Worm (Caenorhabditis elegans) whole organism, young adult: ENCODE results near the gene tufm-1.

Experiments used
- B0019.2 ChIP-seq: fragments of 200-800 bp; sonication (Bioruptor generic); conservative IDR thresholded peaks from 2 replicates; pipeline ENCODE4 v1.3.6; 2022; ENCODE audit warnings: missing genetic modification reagents, missing genetic modification characterization, missing compliant biosample characterization
- B0035.1 ChIP-seq: sonication (generic microtip); optimal IDR thresholded peaks from 2 replicates; lab custom pipeline; 2016; ENCODE audit warnings: missing genetic modification characterization, mild to moderate bottlenecking, missing compliant biosample characterization, missing genotype, missing genetic modification reagents
- B0336.3 ChIP-seq: fragments of 200-800 bp; sonication (Bioruptor generic); IDR thresholded peaks from 2 replicates; pipeline ENCODE4 v1.3.6; 2022; ENCODE audit warnings: missing genetic modification characterization, missing compliant biosample characterization
- C17E4.6 ChIP-seq: fragments of 200-800 bp; sonication (Bioruptor generic); IDR thresholded peaks from 2 replicates; pipeline ENCODE4 v1.3.6; 2022; ENCODE audit warnings: missing genetic modification reagents, missing genetic modification characterization, missing compliant biosample characterization
- D2030.7 ChIP-seq: fragments of 200-800 bp; sonication (Bioruptor generic); IDR thresholded peaks from 2 replicates; pipeline ENCODE4 v1.3.6; 2022; ENCODE audit warnings: missing genetic modification reagents, missing genetic modification characterization, missing compliant biosample characterization
- F33H1.4 ChIP-seq: fragments of 200-800 bp; sonication (Bioruptor generic); IDR thresholded peaks from 2 replicates; pipeline ENCODE4 v1.3.6; 2022; ENCODE audit warnings: missing genetic modification reagents, missing genetic modification characterization, missing compliant biosample characterization
- F37B4.10 ChIP-seq: fragments of 200-800 bp; sonication (Bioruptor generic); IDR thresholded peaks from 2 replicates; pipeline ENCODE4 v1.3.6; 2022; ENCODE audit warnings: missing genetic modification characterization, missing compliant biosample characterization
- F49E8.2 ChIP-seq: sonication (generic microtip); optimal IDR thresholded peaks from 3 replicates; lab custom pipeline; 2017; ENCODE audit warnings: missing genetic modification characterization, mild to moderate bottlenecking, missing compliant biosample characterization, antibody characterized with exemption, moderate library complexity; ENCODE audit not compliant: insufficient read depth
- Y53F4B.3 ChIP-seq: fragments of 200-800 bp; sonication (Bioruptor generic); IDR thresholded peaks from 2 replicates; pipeline ENCODE4 v1.3.6; 2022; ENCODE audit warnings: missing genetic modification reagents, missing genetic modification characterization, missing compliant biosample characterization
- Y95B8A.8 ChIP-seq: fragments of 200-800 bp; sonication (Bioruptor generic); IDR thresholded peaks from 2 replicates; pipeline ENCODE4 v1.3.6; 2022; ENCODE audit warnings: missing genetic modification reagents, missing genetic modification characterization, missing compliant biosample characterization
- aptf-2 ChIP-seq: fragments of 200-800 bp; sonication (Bioruptor generic); conservative IDR thresholded peaks from 2 replicates; pipeline ENCODE4 v1.3.6; 2022; ENCODE audit warnings: missing genetic modification reagents, missing genetic modification characterization, missing compliant biosample characterization
- atf-7 ChIP-seq: sonication (generic microtip); optimal IDR thresholded peaks from 2 replicates; lab custom pipeline; 2017; ENCODE audit warnings: mild to moderate bottlenecking, missing genetic modification characterization, missing compliant biosample characterization
- bed-2 ChIP-seq: fragments of 200-800 bp; sonication (Bioruptor generic); IDR thresholded peaks from 2 replicates; pipeline ENCODE4 v1.3.6; 2022; ENCODE audit warnings: missing genetic modification reagents, missing genetic modification characterization, missing compliant biosample characterization
- ceh-100 ChIP-seq: fragments of 200-800 bp; sonication (Bioruptor generic); IDR thresholded peaks from 2 replicates; pipeline ENCODE4 v1.3.6; 2022; ENCODE audit warnings: missing genetic modification reagents, missing genetic modification characterization, missing compliant biosample characterization
- ceh-40 ChIP-seq: fragments of 200-800 bp; sonication (Bioruptor generic); IDR thresholded peaks from 2 replicates; pipeline ENCODE4 v1.3.6; 2022; ENCODE audit warnings: missing genetic modification characterization, missing compliant biosample characterization
- ceh-79 ChIP-seq: sonication (generic microtip); optimal IDR thresholded peaks from 2 replicates; lab custom pipeline; 2017; ENCODE audit warnings: mild to moderate bottlenecking, missing genetic modification characterization, missing compliant biosample characterization
- dox-1 ChIP-seq: fragments of 200-800 bp; sonication (Bioruptor generic); IDR thresholded peaks from 2 replicates; pipeline ENCODE4 v1.3.6; 2022; ENCODE audit warnings: missing genetic modification reagents, missing genetic modification characterization, missing compliant biosample characterization
- egl-44 ChIP-seq: fragments of 200-800 bp; sonication (Bioruptor generic); IDR thresholded peaks from 2 replicates; pipeline ENCODE4 v1.3.6; 2022; ENCODE audit warnings: missing genetic modification reagents, missing genetic modification characterization, missing compliant biosample characterization
- hlh-26 ChIP-seq: fragments of 200-800 bp; sonication (Bioruptor generic); conservative IDR thresholded peaks from 2 replicates; pipeline ENCODE4 v1.3.6; 2022; ENCODE audit warnings: missing genetic modification reagents, missing genetic modification characterization, missing compliant biosample characterization
- hmg-20 ChIP-seq: fragments of 200-800 bp; sonication (Bioruptor generic); IDR thresholded peaks from 2 replicates; pipeline ENCODE4 v1.3.6; 2022; ENCODE audit warnings: missing genetic modification reagents, missing genetic modification characterization, missing compliant biosample characterization
- hrde-1 ChIP-seq: sonication (generic microtip); optimal IDR thresholded peaks from 2 replicates; lab custom pipeline; 2016; ENCODE audit warnings: missing genetic modification characterization, mild to moderate bottlenecking, missing compliant biosample characterization, moderate library complexity, missing genotype, missing genetic modification reagents, borderline replicate concordance
- lag-1 ChIP-seq: fragments of 200-800 bp; sonication (Bioruptor generic); IDR thresholded peaks from 2 replicates; pipeline ENCODE4 v1.3.6; 2022; ENCODE audit warnings: missing genetic modification reagents, missing genetic modification characterization, missing compliant biosample characterization
- lin-35 ChIP-seq, 3 experiments: fragments of 150-350 bp in 2 of 3; sonication (generic microtip) in 1 of 3; optimal IDR thresholded peaks; 2 replicates each; lab custom pipeline; 2014 to 2018; ENCODE audit warnings: missing biosample characterization in 3 of 3, missing genetic modification characterization in 3 of 3, missing genetic modification reagents in 3 of 3
- lin-54 ChIP-seq: fragments of 200-800 bp; sonication (Bioruptor generic); optimal IDR thresholded peaks from 2 replicates; lab custom pipeline; 2018; ENCODE audit warnings: mild to moderate bottlenecking, missing genetic modification characterization, missing compliant biosample characterization
- lsl-1 ChIP-seq: fragments of 200-800 bp; sonication (Bioruptor generic); optimal IDR thresholded peaks from 2 replicates; lab custom pipeline; 2018; ENCODE audit warnings: mild to moderate bottlenecking, missing genetic modification characterization, moderate library complexity, missing compliant biosample characterization
- madf-6 ChIP-seq: fragments of 200-800 bp; sonication (Bioruptor generic); IDR thresholded peaks from 2 replicates; pipeline ENCODE4 v1.3.6; 2022; ENCODE audit warnings: missing genetic modification reagents, missing genetic modification characterization, missing compliant biosample characterization
- mxl-1 ChIP-seq: sonication (generic microtip); optimal IDR thresholded peaks from 2 replicates; lab custom pipeline; 2016; ENCODE audit warnings: missing genetic modification characterization, missing compliant biosample characterization
- nfya-2 ChIP-seq: fragments of 200-800 bp; sonication (Bioruptor generic); IDR thresholded peaks from 2 replicates; pipeline ENCODE4 v1.3.6; 2022; ENCODE audit warnings: missing genetic modification reagents, missing genetic modification characterization, missing compliant biosample characterization
- nfyb-1 ChIP-seq: fragments of 200-800 bp; sonication (Bioruptor generic); IDR thresholded peaks from 2 replicates; pipeline ENCODE4 v1.3.6; 2022; ENCODE audit warnings: missing genetic modification reagents, missing genetic modification characterization, missing compliant biosample characterization
- nhr-120 ChIP-seq: fragments of 200-800 bp; sonication (Bioruptor generic); IDR thresholded peaks from 2 replicates; pipeline ENCODE4 v1.3.6; 2022; ENCODE audit warnings: missing genetic modification characterization, missing compliant biosample characterization
- pbrm-1 ChIP-seq: fragments of 200-800 bp; sonication (Bioruptor generic); IDR thresholded peaks from 2 replicates; pipeline ENCODE4 v1.3.6; 2022; ENCODE audit warnings: missing genetic modification reagents, missing genetic modification characterization, missing compliant biosample characterization
- pha-4 ChIP-seq: fragments of 150-350 bp; sonication (generic microtip); optimal IDR thresholded peaks from 2 replicates; lab custom pipeline; 2014; ENCODE audit warnings: missing biosample characterization, missing genetic modification reagents, missing genetic modification characterization
- snpc-1.1 ChIP-seq: sonication (generic microtip); optimal IDR thresholded peaks from 2 replicates; lab custom pipeline; 2017; ENCODE audit warnings: missing genetic modification characterization, mild to moderate bottlenecking, missing compliant biosample characterization, antibody characterized with exemption, moderate library complexity, missing genotype, missing genetic modification reagents; ENCODE audit not compliant: insufficient read depth
- snpc-3.4 ChIP-seq: sonication (generic microtip); optimal IDR thresholded peaks from 2 replicates; lab custom pipeline; 2017; ENCODE audit warnings: missing genetic modification characterization, mild to moderate bottlenecking, missing compliant biosample characterization, antibody characterized with exemption, moderate library complexity, missing genotype, missing genetic modification reagents
- tbp1 ChIP-seq: fragments of 200-800 bp; sonication (Bioruptor generic); optimal IDR thresholded peaks from 2 replicates; lab custom pipeline; 2018; ENCODE audit warnings: mild to moderate bottlenecking, missing genetic modification characterization, missing compliant biosample characterization
- unc-130 ChIP-seq: sonication (generic microtip); optimal IDR thresholded peaks from 2 replicates; lab custom pipeline; 2016; ENCODE audit warnings: missing genetic modification reagents, missing genetic modification characterization, missing compliant biosample characterization
- unc-62 ChIP-seq: fragments of 150-350 bp; optimal IDR thresholded peaks from 2 replicates; lab custom pipeline; 2014; ENCODE audit warnings: missing biosample characterization, missing genetic modification reagents, missing genetic modification characterization
- xnd-1 ChIP-seq: sonication (generic microtip); optimal IDR thresholded peaks from 2 replicates; lab custom pipeline; 2016; ENCODE audit warnings: missing genotype, missing genetic modification reagents, missing genetic modification characterization, missing compliant biosample characterization
- zfh-2 ChIP-seq: fragments of 200-800 bp; sonication (Bioruptor generic); conservative IDR thresholded peaks from 2 replicates; pipeline ENCODE4 v1.3.6; 2022; ENCODE audit warnings: missing genetic modification reagents, missing genetic modification characterization, missing compliant biosample characterization
- zim-3 ChIP-seq: sonication (generic microtip); optimal IDR thresholded peaks from 2 replicates; lab custom pipeline; 2017; ENCODE audit warnings: mild to moderate bottlenecking, missing genetic modification characterization, moderate library complexity, missing compliant biosample characterization
- ztf-22 ChIP-seq: fragments of 200-800 bp; sonication (Bioruptor generic); optimal IDR thresholded peaks from 2 replicates; lab custom pipeline; 2018; ENCODE audit warnings: mild to moderate bottlenecking, missing genetic modification characterization, moderate library complexity, missing compliant biosample characterization
- ztf-28 ChIP-seq: fragments of 200-800 bp; sonication (Bioruptor generic); IDR thresholded peaks from 2 replicates; pipeline ENCODE4 v1.3.6; 2022; ENCODE audit warnings: missing genetic modification reagents, missing genetic modification characterization, missing compliant biosample characterization
- ztf-3 ChIP-seq: fragments of 200-800 bp; sonication (Bioruptor generic); optimal IDR thresholded peaks from 2 replicates; lab custom pipeline; 2018; ENCODE audit warnings: mild to moderate bottlenecking, missing genetic modification characterization, missing compliant biosample characterization

The tufm-1 gene

ce11 chrIII:2794057-2794456 is 20.7 kb downstream of the tufm-1 start:
- TF ChIP-seq atf-7 (no peak), lag-1 (GFP tag; lab: Robert Waterston, UW) (no peak), zfh-2 (GFP tag; lab: Robert Waterston, UW) (0 out of 2 replicates have a peak, but pooled peaks have one; percentile 9), nfyb-1 (GFP tag; lab: Robert Waterston, UW) (0 out of 2 replicates have a peak, but pooled peaks have one; percentile 13)

- TF ChIP-seq hmg-20 (no peak), madf-6 (peak; percentile 51; the same call in 1 of the 2 replicates), lsl-1 (GFP tag; lab: Kevin White, UChicago) (peak; percentile 58), F49E8.2 (tag; lab: Kevin White, UChicago) (no peak), unc-130 (GFP tag; lab: Kevin White, UChicago) (peak; percentile 2), snpc-3.4 (tag; lab: Kevin White, UChicago) (peak; percentile 8), xnd-1 (tag; lab: Kevin White, UChicago) (peak; percentile 29), lin-54 (GFP tag; lab: Kevin White, UChicago) (peak; percentile 24), D2030.7 (no peak), F33H1.4 (peak; percentile 48; the same call in 1 of the 2 replicates), tbp1 (peak; percentile 15), hrde-1 (tag; lab: Kevin White, UChicago) (peak; percentile 46)
Observed at ce11 chrIII:2787979-2788491, 26.7 kb downstream of the tufm-1 start, which contains the start of gene tbcc-1. Gene tbcc-1, plus strand, starts transcription at chrIII:2788441.

ce11 chrIII:2786740-2787139 is 28.0 kb downstream of the tufm-1 start, which contains the start of gene nduc-2:
Gene nduc-2, plus strand, starts transcription at chrIII:2786852.
- TF ChIP-seq D2030.7 (0 out of 2 replicates have a peak, but pooled peaks have one; percentile 10), B0336.3 (GFP tag; lab: Robert Waterston, UW) (peak; percentile 70; the same call in 1 of the 2 replicates), ztf-22 (GFP tag; lab: Kevin White, UChicago) (no peak), pha-4 (tag; lab: Kevin White, UChicago) (no peak), unc-62 (GFP tag; lab: Kevin White, UChicago) (no peak), tbp1 (peak; percentile 3), F37B4.10 (GFP tag; lab: Robert Waterston, UW) (no peak), ceh-40 (GFP tag; lab: Robert Waterston, UW) (no peak), aptf-2 (GFP tag; lab: Robert Waterston, UW) (no peak), Y95B8A.8 (no peak), mxl-1 (tag; lab: Kevin White, UChicago) (no peak), atf-7 (no peak), zfh-2 (GFP tag; lab: Robert Waterston, UW) (peak; percentile 64), madf-6 (peak; percentile 62), Y53F4B.3 (GFP tag; lab: Robert Waterston, UW) (no peak), C17E4.6 (GFP tag; lab: Robert Waterston, UW) (0 out of 2 replicates have a peak, but pooled peaks have one; percentile 15), ceh-79 (tag; lab: Kevin White, UChicago) (no peak), nhr-120 (no peak), pbrm-1 (peak; percentile 56; the same call in 1 of the 2 replicates), ztf-3 (GFP tag; lab: Kevin White, UChicago) (no peak), ceh-100 (GFP tag; lab: Robert Waterston, UW) (0 out of 2 replicates have a peak, but pooled peaks have one; percentile 24), B0019.2 (no peak), F49E8.2 (tag; lab: Kevin White, UChicago) (no peak), dox-1 (GFP tag; lab: Robert Waterston, UW) (peak; percentile 22; the same call in 1 of the 2 replicates), egl-44 (GFP tag; lab: Robert Waterston, UW) (peak; percentile 9; the same call in 1 of the 2 replicates), ztf-28 (no peak), nfya-2 (GFP tag; lab: Robert Waterston, UW) (no peak), hlh-26 (GFP tag; lab: Robert Waterston, UW) (no peak), snpc-1.1 (tag; lab: Kevin White, UChicago) (no peak), bed-2 (GFP tag; lab: Robert Waterston, UW) (no peak), lin-35 (GFP tag; optimal IDR thresholded peaks at IDR 0.05; lab: Kevin White, UChicago) (no peak), B0035.1 (tag; lab: Kevin White, UChicago) (no peak), zim-3 (peak; percentile 13)
